Fruit fly (Drosophila melanogaster) whole organism, embryonic: ENCODE data around the gene Sam-S.

ENCODE experiments used
- Bdp1 ChIP-seq: fragments of 200-800 bp; sonication (Bioruptor generic); optimal IDR thresholded peaks from 3 replicates; lab custom pipeline; 2016; ENCODE audit warnings: missing biosample characterization, missing genetic modification characterization
- Bgb ChIP-seq: fragments of 200-800 bp; sonication (Bioruptor generic); IDR thresholded peaks from 2 replicates; pipeline ENCODE4 v1.3.6; 2022; ENCODE audit warnings: missing biosample characterization, missing genetic modification characterization; ENCODE audit not compliant: partially characterized antibody
- Bteb2 ChIP-seq: fragments of 200-800 bp; sonication (Bioruptor generic); optimal IDR thresholded peaks from 2 replicates; lab custom pipeline; 2016; ENCODE audit warnings: missing biosample characterization, missing genetic modification characterization
- CG10565 ChIP-seq: fragments of 200-800 bp; sonication (Bioruptor generic); optimal IDR thresholded peaks from 3 replicates; lab custom pipeline; 2016; ENCODE audit warnings: missing biosample characterization, mild to moderate bottlenecking, missing genetic modification characterization
- CG10959 ChIP-seq: fragments of 200-800 bp; sonication (Bioruptor generic); IDR thresholded peaks from 2 replicates; pipeline ENCODE4 v1.3.6; 2022; ENCODE audit warnings: missing biosample characterization, missing genetic modification characterization
- CG11560 ChIP-seq: fragments of 200-800 bp; sonication (Bioruptor generic); IDR thresholded peaks from 3 replicates; pipeline ENCODE4 v1.3.6; 2022; ENCODE audit warnings: missing biosample characterization, missing genetic modification characterization
- CG14014 ChIP-seq: fragments of 200-800 bp; sonication (Bioruptor generic); IDR thresholded peaks from 2 replicates; pipeline ENCODE4 v1.3.6; 2022; ENCODE audit warnings: missing biosample characterization, missing genetic modification characterization
- CG15073 ChIP-seq: fragments of 200-800 bp; sonication (Bioruptor generic); optimal IDR thresholded peaks from 2 replicates; lab custom pipeline; 2016; ENCODE audit warnings: missing biosample characterization, missing genetic modification characterization
- CG1603 ChIP-seq: fragments of 200-800 bp; sonication (Bioruptor generic); optimal IDR thresholded peaks from 2 replicates; lab custom pipeline; 2019; ENCODE audit warnings: missing biosample characterization, mild to moderate bottlenecking, missing genetic modification characterization, moderate library complexity
- CG16779 ChIP-seq: fragments of 200-800 bp; sonication (Bioruptor generic); IDR thresholded peaks from 2 replicates; pipeline ENCODE4 v1.3.6; 2022; ENCODE audit warnings: missing biosample characterization, missing genetic modification characterization
- CG17186 ChIP-seq: fragments of 200-800 bp; sonication (Bioruptor generic); optimal IDR thresholded peaks from 3 replicates; lab custom pipeline; 2017; ENCODE audit warnings: missing biosample characterization, missing genetic modification reagents, missing genetic modification characterization
- CG17829 ChIP-seq: fragments of 200-800 bp; optimal IDR thresholded peaks from 2 replicates; lab custom pipeline; 2019; ENCODE audit warnings: missing biosample characterization, mild to moderate bottlenecking, missing genetic modification characterization, moderate library complexity
- CG1792 ChIP-seq: fragments of 200-800 bp; sonication (Bioruptor generic); optimal IDR thresholded peaks from 2 replicates; lab custom pipeline; 2016; ENCODE audit warnings: missing biosample characterization, missing genetic modification characterization
- CG2120 ChIP-seq: fragments of 200-800 bp; sonication (Bioruptor generic); optimal IDR thresholded peaks from 3 replicates; lab custom pipeline; 2016; ENCODE audit warnings: missing biosample characterization, missing genetic modification characterization
- CG2678 ChIP-seq: fragments of 200-800 bp; sonication (Bioruptor generic); optimal IDR thresholded peaks from 3 replicates; lab custom pipeline; 2019; ENCODE audit warnings: missing biosample characterization, mild to moderate bottlenecking, missing genetic modification characterization, moderate library complexity
- CG2889 ChIP-seq: fragments of 200-800 bp; sonication (Bioruptor generic); IDR thresholded peaks from 3 replicates; pipeline ENCODE4 v1.3.6; 2022; ENCODE audit warnings: missing biosample characterization, missing genetic modification characterization
- CG30020 ChIP-seq: fragments of 200-800 bp; optimal IDR thresholded peaks from 2 replicates; lab custom pipeline; 2019; ENCODE audit warnings: missing biosample characterization, mild to moderate bottlenecking, missing genetic modification characterization, moderate library complexity
- CG30431 ChIP-seq: fragments of 200-800 bp; sonication (Bioruptor generic); optimal IDR thresholded peaks from 2 replicates; lab custom pipeline; 2017; ENCODE audit warnings: missing biosample characterization, missing genetic modification characterization
- CG4328 ChIP-seq: fragments of 200-800 bp; sonication (Bioruptor generic); optimal IDR thresholded peaks from 3 replicates; lab custom pipeline; 2017; ENCODE audit warnings: missing biosample characterization, missing genetic modification reagents, missing genetic modification characterization
- CG43689 ChIP-seq: fragments of 200-800 bp; sonication (Bioruptor generic); IDR thresholded peaks from 2 replicates; pipeline ENCODE4 v1.3.6; 2022; ENCODE audit warnings: missing biosample characterization, missing genetic modification characterization
- CG7357 ChIP-seq: fragments of 200-800 bp; sonication (Bioruptor generic); IDR thresholded peaks from 3 replicates; pipeline ENCODE4 v1.3.6; 2022; ENCODE audit warnings: missing biosample characterization, missing genetic modification characterization
- CG8290 ChIP-seq, 3 experiments: fragments of 200-800 bp; sonication (Bioruptor generic); optimal IDR thresholded peaks; 2 replicates each; lab custom pipeline; 2016 to 2019; ENCODE audit warnings: missing biosample characterization in 3 of 3, missing genetic modification characterization in 3 of 3, mild to moderate bottlenecking in 2 of 3, moderate library complexity in 1 of 3
- CG9876 ChIP-seq: fragments of 200-800 bp; sonication (Bioruptor generic); optimal IDR thresholded peaks from 2 replicates; lab custom pipeline; 2016; ENCODE audit warnings: missing biosample characterization, missing genetic modification characterization
- CkIIα-i1 ChIP-seq: fragments of 200-800 bp; sonication (Bioruptor generic); IDR thresholded peaks from 2 replicates; pipeline ENCODE4 v1.3.6; 2022; ENCODE audit warnings: missing biosample characterization, missing genetic modification characterization
- CrebB ChIP-seq: fragments of 200-800 bp; sonication (Bioruptor generic); optimal IDR thresholded peaks from 3 replicates; lab custom pipeline; 2018; ENCODE audit warnings: missing biosample characterization, mild to moderate bottlenecking, missing genetic modification characterization
- D19A ChIP-seq: fragments of 200-800 bp; optimal IDR thresholded peaks from 3 replicates; lab custom pipeline; 2019; ENCODE audit warnings: missing biosample characterization, mild to moderate bottlenecking, missing genetic modification characterization, moderate library complexity
- Mrtf ChIP-seq: fragments of 200-800 bp; sonication (Bioruptor generic); IDR thresholded peaks from 3 replicates; pipeline ENCODE4 v1.3.6; 2022; ENCODE audit warnings: missing biosample characterization, missing genetic modification characterization
- NC2α ChIP-seq: fragments of 200-800 bp; sonication (Bioruptor generic); optimal IDR thresholded peaks from 2 replicates; lab custom pipeline; 2016; ENCODE audit warnings: missing biosample characterization, missing genetic modification characterization
- Oli ChIP-seq: fragments of 200-800 bp; sonication (Bioruptor generic); optimal IDR thresholded peaks from 2 replicates; lab custom pipeline; 2018; ENCODE audit warnings: missing biosample characterization, mild to moderate bottlenecking, missing genetic modification characterization, moderate library complexity
- Scr ChIP-seq: fragments of 200-800 bp; sonication (Bioruptor generic); IDR thresholded peaks from 2 replicates; pipeline ENCODE4 v1.3.6; 2022; ENCODE audit warnings: missing biosample characterization, missing genetic modification characterization; ENCODE audit not compliant: partially characterized antibody
- Spps ChIP-seq: fragments of 200-800 bp; sonication (Bioruptor generic); optimal IDR thresholded peaks from 2 replicates; lab custom pipeline; 2018; ENCODE audit warnings: missing biosample characterization, mild to moderate bottlenecking, missing genetic modification characterization
- Sry-β ChIP-seq: fragments of 200-800 bp; sonication (Bioruptor generic); optimal IDR thresholded peaks from 2 replicates; lab custom pipeline; 2018; ENCODE audit warnings: missing biosample characterization, mild to moderate bottlenecking, missing genetic modification characterization, moderate library complexity
- Usf ChIP-seq: fragments of 200-800 bp; sonication (Bioruptor generic); optimal IDR thresholded peaks from 2 replicates; lab custom pipeline; 2017; ENCODE audit warnings: missing genotype, missing biosample characterization, missing genetic modification characterization
- Vsx1 ChIP-seq: fragments of 200-800 bp; sonication (Bioruptor generic); optimal IDR thresholded peaks from 2 replicates; lab custom pipeline; 2017; ENCODE audit warnings: missing biosample characterization, mild to moderate bottlenecking, missing genetic modification characterization, missing genetic modification reagents
- al ChIP-seq: fragments of 200-800 bp; sonication (Bioruptor generic); IDR thresholded peaks from 2 replicates; pipeline ENCODE4 v1.3.6; 2022; ENCODE audit warnings: missing biosample characterization, missing genetic modification characterization
- croc ChIP-seq: fragments of 200-800 bp; sonication (Bioruptor generic); conservative IDR thresholded peaks from 3 replicates; pipeline ENCODE4 v1.3.6; 2022; ENCODE audit warnings: missing biosample characterization, missing genetic modification characterization
- da ChIP-seq: fragments of 200-800 bp; sonication (Bioruptor generic); optimal IDR thresholded peaks from 2 replicates; lab custom pipeline; 2016; ENCODE audit warnings: missing biosample characterization, missing genetic modification characterization
- dm ChIP-seq: fragments of 200-800 bp; sonication (Bioruptor generic); optimal IDR thresholded peaks from 3 replicates; lab custom pipeline; 2016; ENCODE audit warnings: missing biosample characterization, missing genetic modification characterization
- ftz-f1 ChIP-seq: fragments of 200-800 bp; sonication (Bioruptor generic); optimal IDR thresholded peaks from 2 replicates; lab custom pipeline; 2016; ENCODE audit warnings: missing biosample characterization, missing genetic modification characterization
- fu2 ChIP-seq: fragments of 200-800 bp; sonication (Bioruptor generic); optimal IDR thresholded peaks from 2 replicates; lab custom pipeline; 2016; ENCODE audit warnings: missing biosample characterization, missing genetic modification characterization
- gcm2 ChIP-seq: fragments of 200-800 bp; sonication (Bioruptor generic); optimal IDR thresholded peaks from 2 replicates; lab custom pipeline; 2016; ENCODE audit warnings: missing biosample characterization, missing genetic modification characterization
- inv ChIP-seq: fragments of 200-800 bp; sonication (Bioruptor generic); IDR thresholded peaks from 2 replicates; pipeline ENCODE4 v1.3.6; 2022; ENCODE audit warnings: missing biosample characterization, missing genetic modification characterization; ENCODE audit not compliant: partially characterized antibody
- kni ChIP-seq: fragments of 200-800 bp; sonication (Bioruptor generic); optimal IDR thresholded peaks from 3 replicates; lab custom pipeline; 2017; ENCODE audit warnings: mild to moderate bottlenecking, missing biosample characterization, missing genetic modification reagents, missing genetic modification characterization
- lilli ChIP-seq: fragments of 200-800 bp; sonication (Bioruptor generic); optimal IDR thresholded peaks from 3 replicates; lab custom pipeline; 2016; ENCODE audit warnings: missing biosample characterization, missing genetic modification characterization
- mirr ChIP-seq: fragments of 200-800 bp; sonication (Bioruptor generic); optimal IDR thresholded peaks from 3 replicates; lab custom pipeline; 2018; ENCODE audit warnings: missing biosample characterization, mild to moderate bottlenecking, missing genetic modification characterization
- nau ChIP-seq: fragments of 200-800 bp; sonication (Bioruptor generic); optimal IDR thresholded peaks from 3 replicates; lab custom pipeline; 2017; ENCODE audit warnings: missing biosample characterization, mild to moderate bottlenecking, missing genetic modification characterization, missing genetic modification reagents
- pan ChIP-seq, 4 experiments: fragments of >200 bp in 3 of 4; fragments of 200-800 bp in 1 of 4; sonication (Bioruptor generic) in 1 of 4; optimal IDR thresholded peaks in 3 of 4; IDR thresholded peaks in 1 of 4; 2 replicates each; pipeline versions ENCODE4 v1.3.6 to Lab custom; 2017 to 2022; ENCODE audit warnings: missing biosample characterization in 2 of 4, missing genetic modification characterization in 2 of 4, mixed read lengths in 1 of 4
- sens-2 ChIP-seq: fragments of 200-800 bp; sonication (Bioruptor generic); IDR thresholded peaks from 2 replicates; pipeline ENCODE4 v1.3.6; 2022; ENCODE audit warnings: missing biosample characterization, missing genetic modification characterization
- tgo ChIP-seq: fragments of 200-800 bp; sonication (Bioruptor generic); IDR thresholded peaks from 3 replicates; pipeline ENCODE4 v1.3.6; 2022; ENCODE audit warnings: missing biosample characterization, missing genetic modification characterization
- tup ChIP-seq: fragments of 200-800 bp; sonication (Bioruptor generic); optimal IDR thresholded peaks from 2 replicates; lab custom pipeline; 2016; ENCODE audit warnings: missing biosample characterization, mild to moderate bottlenecking, missing genetic modification characterization, moderate library complexity
- vfl ChIP-seq: fragments of 200-800 bp; sonication (Bioruptor generic); optimal IDR thresholded peaks from 2 replicates; lab custom pipeline; 2016; ENCODE audit warnings: missing biosample characterization, missing genetic modification characterization

Sam-S gene

dm6 chr2L:81198-81597, 25.5 kb upstream of the Sam-S start (continued):
- no peak for TF ChIP-seq CG17829 (tag; lab: Kevin White, UChicago)
- TF ChIP-seq CG8290 (GFP tag; optimal IDR thresholded peaks at IDR 0.05; lab: Kevin White, UChicago) = no peak
- peak in 1 of 2 experiments; percentile 52 for TF ChIP-seq CG8290 (tag; optimal IDR thresholded peaks at IDR 0.05; lab: Kevin White, UChicago)
- peak; percentile 85 for TF ChIP-seq nau
- no peak for TF ChIP-seq dm (GFP tag; lab: Kevin White, UChicago)
- peak; percentile 19 for TF ChIP-seq mirr (GFP tag; lab: Kevin White, UChicago)
- TF ChIP-seq CG2678 (tag; lab: Kevin White, UChicago) = peak; percentile 63
- TF ChIP-seq lilli (GFP tag; lab: Kevin White, UChicago) = peak; percentile 2
- TF ChIP-seq vfl (GFP tag; lab: Kevin White, UChicago) = no peak
- TF ChIP-seq tgo = no peak
- TF ChIP-seq Bdp1 (GFP tag; lab: Kevin White, UChicago) = no peak
- TF ChIP-seq CkIIα-i1 (GFP tag; lab: Robert Waterston, UW) = no peak
- TF ChIP-seq CG1792 (GFP tag; lab: Kevin White, UChicago) = no peak
- TF ChIP-seq al (GFP tag; lab: Robert Waterston, UW) = no peak
- TF ChIP-seq Spps (tag; lab: Kevin White, UChicago) = peak; percentile 2
- no peak for TF ChIP-seq sens-2 (GFP tag; lab: Robert Waterston, UW)
- peak; percentile 33 for TF ChIP-seq CG4328 (GFP tag; lab: Kevin White, UChicago)
- TF ChIP-seq Oli (tag; lab: Kevin White, UChicago) = no peak
- no peak for TF ChIP-seq CG15073 (GFP tag; lab: Kevin White, UChicago)
- TF ChIP-seq Mrtf (GFP tag; lab: Robert Waterston, UW) = no peak
- TF ChIP-seq Scr (GFP tag; lab: Robert Waterston, UW) = no peak
- no peak for TF ChIP-seq CG17186 (GFP tag; lab: Kevin White, UChicago)
- TF ChIP-seq CG30431 = no peak
- TF ChIP-seq CG30020 (tag; lab: Kevin White, UChicago) = no peak
- TF ChIP-seq CG11560 (tag; lab: Robert Waterston, UW) = no peak
- TF ChIP-seq gcm2 (GFP tag; lab: Kevin White, UChicago) = no peak
- peak; percentile 4 for TF ChIP-seq kni (GFP tag; lab: Kevin White, UChicago)
- no peak for TF ChIP-seq CG10565
- peak; percentile 12 for TF ChIP-seq Bteb2 (GFP tag; lab: Kevin White, UChicago)
- TF ChIP-seq CG7357 = no peak
- TF ChIP-seq tup (GFP tag; lab: Kevin White, UChicago) = no peak
- no peak for TF ChIP-seq CG9876
- no peak for TF ChIP-seq D19A (tag; lab: Kevin White, UChicago)
- TF ChIP-seq pan (optimal IDR thresholded peaks at IDR 0.05; lab: Kevin White, UChicago) = no peak
- peak in 1 of 2 experiments; percentile 38 for TF ChIP-seq pan (GFP tag; optimal IDR thresholded peaks at IDR 0.05 in 1 of 2, IDR thresholded peaks at IDR 0.05 in 1 of 2)
- no peak for TF ChIP-seq CG10959 (GFP tag; lab: Robert Waterston, UW)
- no peak for TF ChIP-seq da
- no peak for TF ChIP-seq ftz-f1 (GFP tag; lab: Kevin White, UChicago)
- TF ChIP-seq Bgb (GFP tag; lab: Robert Waterston, UW) = no peak
- TF ChIP-seq CG16779 = no peak
- peak; percentile 8 for TF ChIP-seq CG1603
- no peak for TF ChIP-seq Sry-β
- no peak for TF ChIP-seq fu2
- TF ChIP-seq CG2120 = no peak
- TF ChIP-seq NC2α = no peak
- TF ChIP-seq CG14014 (GFP tag; lab: Robert Waterston, UW) = no peak
- TF ChIP-seq Vsx1 (GFP tag; lab: Kevin White, UChicago) = peak; percentile 65
- no peak for TF ChIP-seq CG2889
- TF ChIP-seq CG43689 = no peak
- no peak for TF ChIP-seq inv (GFP tag; lab: Robert Waterston, UW)
- TF ChIP-seq croc = no peak
- TF ChIP-seq CrebB (tag; lab: Kevin White, UChicago) = peak; percentile 55
- no peak for TF ChIP-seq Usf (GFP tag; lab: Kevin White, UChicago)
